Fruit fly (Drosophila melanogaster) whole organism, embryonic: ENCODE data around the gene Notum.

Experiments
- Blimp-1 ChIP-seq: fragments of 200-800 bp; sonication (Bioruptor generic); optimal IDR thresholded peaks from 3 replicates; lab custom pipeline; 2018; ENCODE audit warnings: missing biosample characterization, missing genetic modification characterization, mild to moderate bottlenecking, moderate library complexity, missing genetic modification reagents
- CG10209 ChIP-seq: fragments of 200-800 bp; sonication (Bioruptor generic); optimal IDR thresholded peaks from 3 replicates; lab custom pipeline; 2017; ENCODE audit warnings: missing biosample characterization, mild to moderate bottlenecking, missing genetic modification characterization, missing genetic modification reagents
- CG10267 ChIP-seq: fragments of 200-800 bp; sonication (Bioruptor generic); optimal IDR thresholded peaks from 2 replicates; lab custom pipeline; 2018; ENCODE audit warnings: missing biosample characterization, mild to moderate bottlenecking, missing genetic modification characterization, moderate library complexity
- CG12769 ChIP-seq: fragments of 200-800 bp; sonication (Bioruptor generic); optimal IDR thresholded peaks from 2 replicates; lab custom pipeline; 2019; ENCODE audit warnings: missing biosample characterization, mild to moderate bottlenecking, missing genetic modification characterization, moderate library complexity
- CG13287 ChIP-seq: fragments of 200-800 bp; sonication (Bioruptor generic); IDR thresholded peaks from 2 replicates; pipeline ENCODE4 v1.3.6; 2022; ENCODE audit warnings: missing biosample characterization, missing genetic modification characterization; ENCODE audit not compliant: partially characterized antibody
- CG13296 ChIP-seq: fragments of 200-800 bp; sonication (Bioruptor generic); optimal IDR thresholded peaks from 3 replicates; lab custom pipeline; 2018; ENCODE audit warnings: missing biosample characterization, mild to moderate bottlenecking, missing genetic modification characterization
- CG13424 ChIP-seq: fragments of 200-800 bp; sonication (Bioruptor generic); optimal IDR thresholded peaks from 2 replicates; lab custom pipeline; 2019; ENCODE audit warnings: missing biosample characterization, mild to moderate bottlenecking, missing genetic modification characterization, moderate library complexity
- CG17328 ChIP-seq: fragments of 200-800 bp; sonication (Bioruptor generic); IDR thresholded peaks from 2 replicates; pipeline ENCODE4 v1.3.6; 2022; ENCODE audit warnings: missing biosample characterization, missing genetic modification characterization
- CG2678 ChIP-seq: fragments of 200-800 bp; sonication (Bioruptor generic); optimal IDR thresholded peaks from 3 replicates; lab custom pipeline; 2019; ENCODE audit warnings: missing biosample characterization, mild to moderate bottlenecking, missing genetic modification characterization, moderate library complexity
- CG30403 ChIP-seq: fragments of 200-800 bp; sonication (Bioruptor generic); optimal IDR thresholded peaks from 3 replicates; lab custom pipeline; 2016; ENCODE audit warnings: missing biosample characterization, missing genetic modification characterization
- CG30431 ChIP-seq: fragments of 200-800 bp; sonication (Bioruptor generic); optimal IDR thresholded peaks from 2 replicates; lab custom pipeline; 2017; ENCODE audit warnings: missing biosample characterization, missing genetic modification characterization
- CG31441 ChIP-seq: fragments of 200-800 bp; sonication (Bioruptor generic); IDR thresholded peaks from 2 replicates; pipeline ENCODE4 v1.3.6; 2022; ENCODE audit warnings: missing biosample characterization, missing genetic modification characterization
- CG32532 ChIP-seq: fragments of 200-800 bp; sonication (Bioruptor generic); IDR thresholded peaks from 2 replicates; pipeline ENCODE4 v1.3.6; 2022; ENCODE audit warnings: missing biosample characterization, missing genetic modification characterization
- CG32767 ChIP-seq: fragments of 200-800 bp; sonication (Bioruptor generic); IDR thresholded peaks from 2 replicates; pipeline ENCODE4 v1.3.6; 2022; ENCODE audit warnings: missing biosample characterization, missing genetic modification characterization
- CG5245 ChIP-seq: fragments of 200-800 bp; sonication (Bioruptor generic); optimal IDR thresholded peaks from 3 replicates; lab custom pipeline; 2016; ENCODE audit warnings: missing biosample characterization, missing genetic modification characterization
- CG6175 ChIP-seq: fragments of 200-800 bp; sonication (Bioruptor generic); IDR thresholded peaks from 3 replicates; pipeline ENCODE4 v1.3.6; 2022; ENCODE audit warnings: missing biosample characterization, missing genetic modification characterization
- CG6689 ChIP-seq: fragments of 200-800 bp; sonication (Bioruptor generic); IDR thresholded peaks from 2 replicates; pipeline ENCODE4 v1.3.6; 2022; ENCODE audit warnings: missing biosample characterization, missing genetic modification characterization
- CG6813 ChIP-seq: fragments of 200-800 bp; sonication (Bioruptor generic); optimal IDR thresholded peaks from 2 replicates; lab custom pipeline; 2017; ENCODE audit warnings: missing biosample characterization, missing genetic modification characterization, mild to moderate bottlenecking, moderate library complexity, missing genetic modification reagents
- CG7271 ChIP-seq: fragments of 200-800 bp; sonication (Bioruptor generic); optimal IDR thresholded peaks from 2 replicates; lab custom pipeline; 2018; ENCODE audit warnings: missing biosample characterization, mild to moderate bottlenecking, missing genetic modification characterization, moderate library complexity
- CG7556 ChIP-seq: fragments of 200-800 bp; sonication (Bioruptor generic); optimal IDR thresholded peaks from 2 replicates; lab custom pipeline; 2017; ENCODE audit warnings: missing biosample characterization, mild to moderate bottlenecking, missing genetic modification characterization
- D19B ChIP-seq: fragments of 200-800 bp; sonication (Bioruptor generic); optimal IDR thresholded peaks from 2 replicates; lab custom pipeline; 2017; ENCODE audit warnings: missing biosample characterization, mild to moderate bottlenecking, missing genetic modification characterization
- HLHmδ ChIP-seq: fragments of 200-800 bp; sonication (Bioruptor generic); optimal IDR thresholded peaks from 2 replicates; lab custom pipeline; 2018; ENCODE audit warnings: missing biosample characterization, mild to moderate bottlenecking, missing genetic modification characterization, moderate library complexity
- Myb ChIP-seq: fragments of 200-800 bp; sonication (Bioruptor generic); optimal IDR thresholded peaks from 2 replicates; lab custom pipeline; 2016; ENCODE audit warnings: missing biosample characterization, missing genetic modification characterization
- Oli ChIP-seq: fragments of 200-800 bp; sonication (Bioruptor generic); optimal IDR thresholded peaks from 2 replicates; lab custom pipeline; 2018; ENCODE audit warnings: missing biosample characterization, mild to moderate bottlenecking, missing genetic modification characterization, moderate library complexity
- Ptx1 ChIP-seq: fragments of 200-800 bp; sonication (Bioruptor generic); IDR thresholded peaks from 2 replicates; pipeline ENCODE4 v1.3.6; 2022; ENCODE audit warnings: missing biosample characterization, missing genetic modification characterization
- Sox102F ChIP-seq: fragments of 200-800 bp; sonication (Bioruptor generic); optimal IDR thresholded peaks from 2 replicates; lab custom pipeline; 2018; ENCODE audit warnings: missing biosample characterization, mild to moderate bottlenecking, missing genetic modification characterization, moderate library complexity
- ara ChIP-seq: fragments of 200-800 bp; sonication (Bioruptor generic); IDR thresholded peaks from 2 replicates; pipeline ENCODE4 v1.3.6; 2022; ENCODE audit warnings: missing biosample characterization, missing genetic modification characterization
- dati ChIP-seq: fragments of 200-800 bp; sonication (Bioruptor generic); IDR thresholded peaks from 2 replicates; pipeline ENCODE4 v1.3.6; 2022; ENCODE audit warnings: missing biosample characterization, missing genetic modification characterization
- dmrt99B ChIP-seq: fragments of 200-800 bp; sonication (Bioruptor generic); optimal IDR thresholded peaks from 2 replicates; lab custom pipeline; 2018; ENCODE audit warnings: missing biosample characterization, mild to moderate bottlenecking, missing genetic modification characterization, moderate library complexity
- en ChIP-seq: fragments of 200-800 bp; sonication (Bioruptor generic); optimal IDR thresholded peaks from 2 replicates; lab custom pipeline; 2016; ENCODE audit warnings: missing biosample characterization, missing genetic modification characterization
- exex ChIP-seq: fragments of 200-800 bp; sonication (Bioruptor generic); optimal IDR thresholded peaks from 4 replicates; lab custom pipeline; 2018; ENCODE audit warnings: missing biosample characterization, mild to moderate bottlenecking, missing genetic modification characterization, moderate library complexity
- fd64A ChIP-seq: fragments of 200-800 bp; sonication (Bioruptor generic); optimal IDR thresholded peaks from 3 replicates; lab custom pipeline; 2018; ENCODE audit warnings: missing biosample characterization, mild to moderate bottlenecking, missing genetic modification characterization
- gcm2 ChIP-seq: fragments of 200-800 bp; sonication (Bioruptor generic); optimal IDR thresholded peaks from 2 replicates; lab custom pipeline; 2016; ENCODE audit warnings: missing biosample characterization, missing genetic modification characterization
- gem ChIP-seq: fragments of 200-800 bp; sonication (Bioruptor generic); optimal IDR thresholded peaks from 2 replicates; lab custom pipeline; 2019; ENCODE audit warnings: missing biosample characterization, mild to moderate bottlenecking, missing genetic modification characterization, moderate library complexity
- gsb-n ChIP-seq: fragments of 200-800 bp; sonication (Bioruptor generic); optimal IDR thresholded peaks from 3 replicates; lab custom pipeline; 2018; ENCODE audit warnings: missing biosample characterization, mild to moderate bottlenecking, missing genetic modification characterization
- hkb ChIP-seq, 2 experiments: fragments of 200-800 bp in 1 of 2; fragments of >200 bp in 1 of 2; sonication (Bioruptor generic) in 1 of 2; IDR thresholded peaks in 1 of 2; optimal IDR thresholded peaks in 1 of 2; 2 replicates each; pipeline versions ENCODE4 v1.3.6 to Lab custom; 2017 to 2022; ENCODE audit warnings: missing biosample characterization in 1 of 2, missing genetic modification characterization in 1 of 2
- kay ChIP-seq: fragments of 200-800 bp; sonication (Bioruptor generic); optimal IDR thresholded peaks from 2 replicates; lab custom pipeline; 2016; ENCODE audit warnings: missing biosample characterization, missing genetic modification characterization
- nmo ChIP-seq: fragments of 200-800 bp; sonication (Bioruptor generic); optimal IDR thresholded peaks from 2 replicates; lab custom pipeline; 2018; ENCODE audit warnings: missing biosample characterization, mild to moderate bottlenecking, missing genetic modification characterization, moderate library complexity
- phol ChIP-seq: fragments of 200-800 bp; sonication (Bioruptor generic); optimal IDR thresholded peaks from 3 replicates; lab custom pipeline; 2018; ENCODE audit warnings: missing biosample characterization, mild to moderate bottlenecking, missing genetic modification characterization, moderate library complexity
- schlank ChIP-seq: fragments of 200-800 bp; sonication (Bioruptor generic); optimal IDR thresholded peaks from 2 replicates; lab custom pipeline; 2018; ENCODE audit warnings: missing biosample characterization, mild to moderate bottlenecking, missing genetic modification characterization
- sens ChIP-seq: fragments of 200-800 bp; sonication (Bioruptor generic); peaks from one replicate; lab custom pipeline; 2016; ENCODE audit warnings: missing biosample characterization, missing genetic modification characterization
- sisA ChIP-seq: fragments of 200-800 bp; sonication (Bioruptor generic); IDR thresholded peaks from 2 replicates; pipeline ENCODE4 v1.3.6; 2022; ENCODE audit warnings: missing biosample characterization, missing genetic modification characterization
- slbo ChIP-seq: fragments of 200-800 bp; sonication (Bioruptor generic); IDR thresholded peaks from 2 replicates; pipeline ENCODE4 v1.3.6; 2022; ENCODE audit warnings: missing biosample characterization, missing genetic modification characterization
- slp2 ChIP-seq: fragments of 200-800 bp; sonication (Bioruptor generic); optimal IDR thresholded peaks from 2 replicates; lab custom pipeline; 2016; ENCODE audit warnings: missing biosample characterization, missing genetic modification characterization
- tin ChIP-seq: fragments of 200-800 bp; sonication (Bioruptor generic); optimal IDR thresholded peaks from 3 replicates; lab custom pipeline; 2016; ENCODE audit warnings: missing biosample characterization, missing genetic modification characterization
- tll ChIP-seq, 2 experiments: fragments of 200-800 bp in 1 of 2; fragments of >200 bp in 1 of 2; sonication (Bioruptor generic) in 1 of 2; optimal IDR thresholded peaks; 2 replicates each; lab custom pipeline; 2017 to 2019; ENCODE audit warnings: missing biosample characterization in 2 of 2, missing genetic modification characterization in 2 of 2, mild to moderate bottlenecking in 1 of 2, moderate library complexity in 1 of 2
- vfl ChIP-seq: fragments of 200-800 bp; sonication (Bioruptor generic); optimal IDR thresholded peaks from 2 replicates; lab custom pipeline; 2016; ENCODE audit warnings: missing biosample characterization, missing genetic modification characterization

Gene Notum

dm6 chr3L:16024276-16025019, 1.2 kb downstream of the Notum start (continued):
- TF ChIP-seq CG30403 (GFP tag; lab: Kevin White, UChicago) (peak; percentile 17), tin (peak; percentile 12), nmo (peak; percentile 35), Myb (GFP tag; lab: Kevin White, UChicago) (peak; percentile 13), gcm2 (GFP tag; lab: Kevin White, UChicago) (no peak), CG7556 (GFP tag; lab: Kevin White, UChicago) (peak; percentile 6), CG6813 (GFP tag; lab: Kevin White, UChicago) (no peak), CG10267 (tag; lab: Kevin White, UChicago) (peak; percentile 20), Blimp-1 (peak; percentile 27), gem (tag; lab: Kevin White, UChicago) (peak; percentile 46), slp2 (GFP tag; lab: Kevin White, UChicago) (peak; percentile 4), Sox102F (GFP tag; lab: Kevin White, UChicago) (peak; percentile 15), CG6689 (GFP tag; lab: Robert Waterston, UW) (0 out of 2 replicates have a peak, but pooled peaks have one; percentile 17), Oli (peak; percentile 31), HLHmδ (GFP tag; lab: Kevin White, UChicago) (no peak), dmrt99B (tag; lab: Kevin White, UChicago) (peak; percentile 27), CG30431 (no peak)

- TF ChIP-seq sens (GFP tag; lab: Kevin White, UChicago) (no peak), CG13287 (GFP tag; lab: Robert Waterston, UW) (no peak), slbo (GFP tag; lab: Robert Waterston, UW) (no peak), CG31441 (no peak), ara (GFP tag; lab: Robert Waterston, UW) (no peak), CG32532 (GFP tag; lab: Robert Waterston, UW) (no peak), vfl (GFP tag; lab: Kevin White, UChicago) (no peak), Ptx1 (GFP tag; lab: Robert Waterston, UW) (no peak), gsb-n (tag; lab: Kevin White, UChicago) (no peak), kay (GFP tag; lab: Kevin White, UChicago) (no peak), CG2678 (tag; lab: Kevin White, UChicago) (no peak), fd64A (GFP tag; lab: Kevin White, UChicago) (no peak), CG10209 (no peak), D19B (GFP tag; lab: Kevin White, UChicago) (no peak), CG32767 (GFP tag; lab: Robert Waterston, UW) (no peak), CG13296 (GFP tag; lab: Kevin White, UChicago) (no peak), phol (tag; lab: Kevin White, UChicago) (no peak), CG13424 (no peak), en (no peak), hkb (optimal IDR thresholded peaks at IDR 0.05; lab: Kevin White, UChicago) (no peak), hkb (GFP tag; IDR thresholded peaks at IDR 0.05; lab: Robert Waterston, UW) (no peak), dati (GFP tag; lab: Robert Waterston, UW) (no peak), tll (GFP tag; optimal IDR thresholded peaks at IDR 0.05; lab: Kevin White, UChicago) (peak in 1 of 2 experiments; percentile 96), CG17328 (no peak), schlank (tag; lab: Kevin White, UChicago) (no peak), CG5245 (GFP tag; lab: Kevin White, UChicago) (no peak), CG6175 (GFP tag; lab: Robert Waterston, UW) (0 out of 3 replicates have a peak, but pooled peaks have one; percentile 45), CG7271 (tag; lab: Kevin White, UChicago) (peak; percentile 24), sisA (GFP tag; lab: Robert Waterston, UW) (no peak), tin (no peak), exex (no peak), CG12769 (tag; lab: Kevin White, UChicago) (peak; percentile 28)
These were observed 1.9 kb downstream of the Notum start for dm6 chr3L:16025020-16025680.
